Fruit fly (Drosophila melanogaster) whole organism: ENCODE measurements around the gene GATAe.
A peak's percentile ranks its signal among the peaks of the same experiment; 100 is the strongest.

ENCODE experiments used
- CG8478 ChIP-seq: fragments of >200 bp; optimal IDR thresholded peaks from 2 replicates; lab custom pipeline; 2018; ENCODE audit warnings: inconsistent platforms
- Dll ChIP-seq: fragments of >200 bp; optimal IDR thresholded peaks from 2 replicates; lab custom pipeline; 2017
- EcR ChIP-seq, 2 experiments: fragments of >200 bp; optimal IDR thresholded peaks; 2 replicates each; lab custom pipeline; 2017; ENCODE audit warnings: missing biosample characterization in 2 of 2, missing genetic modification characterization in 2 of 2, missing genetic modification reagents in 2 of 2
- pan ChIP-seq: fragments of >200 bp; optimal IDR thresholded peaks from 2 replicates; lab custom pipeline; 2017
- psq ChIP-seq: fragments of >200 bp; optimal IDR thresholded peaks from 2 replicates; lab custom pipeline; 2017
- usp ChIP-seq: fragments of >200 bp; optimal IDR thresholded peaks from 2 replicates; lab custom pipeline; 2017; ENCODE audit warnings: missing biosample characterization, missing genetic modification characterization, mixed read lengths

Gene GATAe

DNA sequence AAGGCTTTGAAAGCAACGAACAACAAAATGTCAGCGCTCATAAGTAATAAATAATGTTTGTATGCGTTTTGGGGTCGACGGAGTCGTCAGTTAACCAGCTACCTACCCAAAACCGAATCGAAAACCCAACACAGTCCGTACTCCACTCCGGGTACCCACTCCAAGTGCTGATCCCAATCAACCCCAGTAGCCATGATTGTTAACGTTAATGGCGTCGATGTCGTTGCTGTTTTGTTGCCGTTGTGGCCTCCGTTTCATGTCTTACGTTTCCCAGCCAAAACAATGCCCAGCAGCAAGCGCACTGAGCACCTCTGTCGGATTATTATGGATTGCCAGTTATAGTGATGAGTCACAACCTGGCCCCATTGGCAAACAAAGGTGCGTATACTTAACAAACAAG is at the start of gene GATAe:
GATAe (plus strand) TSS at position 76 of the 400 bp plus-strand sequence.
- TF ChIP-seq pan (lab: Kevin White, UChicago) (no peak), psq (lab: Kevin White, UChicago) (no peak), usp (no peak), Dll (lab: Kevin White, UChicago) (no peak), EcR (GFP tag; optimal IDR thresholded peaks at IDR 0.05; lab: Kevin White, UChicago) (no peak), CG8478 (lab: Kevin White, UChicago) (no peak)

- TF ChIP-seq psq (lab: Kevin White, UChicago), result no peak
- TF ChIP-seq usp, result no peak
- TF ChIP-seq pan (lab: Kevin White, UChicago), result no peak
- no peak for TF ChIP-seq CG8478 (lab: Kevin White, UChicago)
- no peak for TF ChIP-seq Dll (lab: Kevin White, UChicago)
- no peak for TF ChIP-seq EcR (GFP tag; optimal IDR thresholded peaks at IDR 0.05; lab: Kevin White, UChicago)
Observed at dm6 chr3R:15963690-15964281, 45.1 kb upstream of the GATAe start, which contains the start of the genes CG4287 and CG5516. Gene CG4287, minus strand, starts transcription at chr3R:15963867. Gene CG5516, plus strand, starts transcription at chr3R:15963884.

- TF ChIP-seq CG8478 (lab: Kevin White, UChicago), result no peak
- no peak for TF ChIP-seq EcR (GFP tag; optimal IDR thresholded peaks at IDR 0.05; lab: Kevin White, UChicago)
- TF ChIP-seq Dll (lab: Kevin White, UChicago), result no peak
- TF ChIP-seq usp, result no peak
- no peak for TF ChIP-seq psq (lab: Kevin White, UChicago)
- TF ChIP-seq pan (lab: Kevin White, UChicago), result no peak
Observed at dm6 chr3R:15965169-15965568, 43.7 kb upstream of the GATAe start, which contains the start of the genes CG32856 and Rbf2. Gene CG32856, minus strand, starts transcription at chr3R:15965351. Gene Rbf2, plus strand, starts transcription at chr3R:15965446.

- TF ChIP-seq EcR (GFP tag; optimal IDR thresholded peaks at IDR 0.05; lab: Kevin White, UChicago) (no peak), usp (no peak), psq (lab: Kevin White, UChicago) (no peak), pan (lab: Kevin White, UChicago) (no peak), CG8478 (lab: Kevin White, UChicago) (no peak), Dll (lab: Kevin White, UChicago) (peak; percentile 32)
Observed at dm6 chr3R:15972298-15972978, 36.5 kb upstream of the GATAe start, which contains the start of gene mor. Gene mor, minus strand, starts transcription at chr3R:15972913.

DNA sequence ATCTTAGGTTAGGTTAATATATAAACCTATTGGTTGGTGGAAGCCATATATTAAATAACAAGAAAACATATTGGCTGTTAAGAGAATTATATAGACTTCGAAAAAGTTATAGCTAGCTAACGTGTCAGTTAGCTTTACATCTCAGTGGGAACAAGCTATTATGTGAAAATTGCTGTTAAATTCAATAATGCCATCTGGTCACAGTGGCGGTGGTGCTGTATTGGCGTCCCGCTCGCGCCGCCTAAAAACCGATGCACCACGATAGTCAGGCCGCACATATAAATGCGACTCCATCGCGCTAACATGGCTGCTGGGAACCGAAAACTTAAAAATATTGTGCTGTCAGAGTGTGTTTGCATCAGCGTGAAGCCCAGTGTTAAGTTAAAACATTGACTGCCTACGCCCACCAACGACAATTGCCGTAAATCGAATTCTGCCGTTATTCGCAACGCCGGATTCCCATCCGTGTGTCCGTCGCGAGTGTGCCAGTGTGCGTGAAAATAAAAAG is 35.9 kb upstream of the GATAe start, which contains the start of gene Hel89B:
Hel89B (plus strand) TSS at position 320 of the 508 bp plus-strand sequence.
- TF ChIP-seq usp, result no peak

dm6 chr3R:15973488-15973975 is 35.4 kb upstream of the GATAe start:
- TF ChIP-seq pan (lab: Kevin White, UChicago) (no peak), EcR (GFP tag; optimal IDR thresholded peaks at IDR 0.05; lab: Kevin White, UChicago) (no peak), CG8478 (lab: Kevin White, UChicago) (no peak), usp (no peak), psq (lab: Kevin White, UChicago) (no peak), Dll (lab: Kevin White, UChicago) (no peak)

DNA sequence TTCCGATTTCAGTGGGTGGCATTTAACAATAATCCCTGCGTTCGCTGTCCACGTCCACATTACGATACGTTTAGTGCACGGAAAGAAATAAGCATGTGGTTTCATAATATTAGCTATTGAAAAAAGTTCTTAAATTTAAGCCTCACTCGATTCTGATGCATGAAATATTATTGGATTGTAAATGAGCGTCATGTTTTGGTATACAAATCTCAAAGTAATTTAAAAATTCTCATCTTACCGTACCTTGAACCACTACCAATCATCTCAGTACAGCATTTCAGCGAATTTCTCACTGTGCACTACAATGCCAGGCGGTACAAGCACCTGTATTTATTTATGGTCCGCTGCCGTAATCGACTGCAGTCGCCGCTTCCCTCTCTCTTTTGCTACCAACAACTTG is 34.7 kb upstream of the GATAe start:
- TF ChIP-seq usp (no peak), pan (lab: Kevin White, UChicago) (no peak), EcR (GFP tag; optimal IDR thresholded peaks at IDR 0.05; lab: Kevin White, UChicago) (no peak), Dll (lab: Kevin White, UChicago) (no peak)

DNA sequence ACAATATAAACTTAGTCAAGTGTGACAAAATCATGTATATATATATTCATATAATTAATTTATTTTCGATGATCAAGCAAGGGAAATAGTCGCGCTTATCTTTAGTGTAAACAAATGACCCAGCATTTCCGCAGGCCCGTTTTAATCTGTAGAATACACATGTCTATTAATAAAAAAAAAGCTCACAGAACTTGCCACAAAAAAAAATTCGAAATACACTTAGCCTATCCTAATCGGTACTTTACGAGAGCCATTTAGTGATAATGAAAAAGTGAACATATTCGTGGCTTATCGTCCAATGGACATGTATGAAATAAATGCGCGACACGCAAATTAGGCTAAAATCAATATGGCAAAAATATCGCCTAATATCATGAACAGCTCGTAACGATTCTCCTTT is 33.7 kb upstream of the GATAe start:
- TF ChIP-seq usp, result no peak
- no peak for TF ChIP-seq CG8478 (lab: Kevin White, UChicago)
- no peak for TF ChIP-seq psq (lab: Kevin White, UChicago)
- no peak for TF ChIP-seq pan (lab: Kevin White, UChicago)
- TF ChIP-seq EcR (GFP tag; optimal IDR thresholded peaks at IDR 0.05; lab: Kevin White, UChicago), result no peak

DNA sequence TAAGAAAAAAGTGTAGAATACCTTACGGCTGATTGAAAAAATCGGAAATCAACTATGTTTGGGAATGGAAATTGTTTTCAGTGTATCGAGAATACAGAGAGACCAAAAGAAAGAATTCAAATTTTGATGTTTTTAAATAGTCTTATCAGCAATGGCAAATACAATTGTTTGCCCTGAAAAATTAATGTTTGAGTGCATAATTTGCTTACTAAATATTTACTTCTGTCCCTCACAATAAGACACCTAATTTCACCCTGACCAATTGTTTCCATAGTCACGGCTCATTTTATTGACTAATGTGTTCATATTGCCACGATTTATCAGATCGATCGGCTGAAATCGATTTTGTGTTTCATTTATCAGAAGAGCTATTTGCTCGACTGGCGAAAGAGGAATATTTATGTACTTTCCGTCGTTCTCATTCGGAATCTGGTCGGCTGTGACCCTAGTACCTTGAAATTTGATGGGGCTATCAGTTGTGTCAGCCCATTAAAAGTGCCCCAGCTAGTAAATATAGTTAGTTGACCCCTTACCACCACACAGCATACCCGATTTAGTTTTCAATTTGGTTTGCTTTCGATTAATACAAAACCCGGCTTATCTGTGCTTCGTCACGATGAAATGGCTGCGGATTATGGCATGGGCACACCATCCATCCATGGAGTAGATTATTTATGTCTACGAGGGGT is 25.2 kb upstream of the GATAe start:
- TF ChIP-seq psq (lab: Kevin White, UChicago) (no peak), EcR (GFP tag; optimal IDR thresholded peaks at IDR 0.05; lab: Kevin White, UChicago) (no peak), Dll (lab: Kevin White, UChicago) (no peak), pan (lab: Kevin White, UChicago) (no peak), CG8478 (lab: Kevin White, UChicago) (no peak), usp (no peak)

- TF ChIP-seq CG8478 (lab: Kevin White, UChicago), result no peak
- peak in 1 of 2 experiments; percentile 80 for TF ChIP-seq EcR (GFP tag; optimal IDR thresholded peaks at IDR 0.05; lab: Kevin White, UChicago)
Observed at dm6 chr3R:15984483-15985118, 24.3 kb upstream of the GATAe start.

DNA sequence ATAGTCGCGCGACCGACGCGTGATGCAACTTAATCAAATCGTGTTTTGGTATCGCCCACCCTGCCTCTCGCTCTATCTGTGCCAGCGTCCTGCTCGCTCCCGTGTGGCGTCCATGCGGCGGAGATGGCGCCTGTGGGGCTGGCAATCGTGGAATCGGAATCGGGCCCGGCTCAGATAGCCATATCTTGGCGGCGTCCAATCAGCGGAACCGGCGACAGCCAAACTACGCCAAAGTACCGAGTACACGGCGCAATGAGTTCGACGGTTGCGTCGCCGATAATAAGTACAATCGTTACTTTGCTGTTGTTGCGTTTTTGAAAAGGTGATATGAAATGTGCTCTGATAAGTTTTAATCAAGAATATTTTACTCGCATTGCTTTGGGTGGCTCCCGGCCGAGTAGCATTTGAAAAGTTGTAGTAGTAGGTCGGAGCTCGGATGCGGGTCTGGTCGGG is 23.1 kb upstream of the GATAe start, which contains the start of gene srp:
srp (plus strand) TSS at position 391 of the 453 bp plus-strand sequence.
- TF ChIP-seq psq (lab: Kevin White, UChicago), result no peak
- TF ChIP-seq pan (lab: Kevin White, UChicago), result no peak
- TF ChIP-seq usp, result no peak
- TF ChIP-seq EcR (GFP tag; optimal IDR thresholded peaks at IDR 0.05; lab: Kevin White, UChicago), result no peak
- TF ChIP-seq Dll (lab: Kevin White, UChicago), result no peak
- no peak for TF ChIP-seq CG8478 (lab: Kevin White, UChicago)
